Fruit fly (Drosophila melanogaster): Measurements from ENCODE around the gene obst-E.
A peak's percentile ranks its signal among the peaks of the same experiment; 100 is the strongest.

The obst-E gene

dm6 chr2L:5724521-5725023 lies 41.4 kb downstream of the obst-E start, which contains the start of gene CG11030 (continued):
- TF ChIP-seq Stat92E (GFP tag; optimal IDR thresholded peaks at IDR 0.05) (peak in 1 of 3 experiments; percentile 39), trem (tag; optimal IDR thresholded peaks at IDR 0.05) (peak; percentile 27), CG5245 (GFP tag; optimal IDR thresholded peaks at IDR 0.05) (no peak), pfk (GFP tag; optimal IDR thresholded peaks at IDR 0.05) (no peak), CG1832 (GFP tag; optimal IDR thresholded peaks at IDR 0.05) (no peak), dpn (GFP tag; optimal IDR thresholded peaks at IDR 0.05) (no peak), psq (GFP tag; optimal IDR thresholded peaks at IDR 0.05) (peak; percentile 48), CG12155 (GFP tag; optimal IDR thresholded peaks at IDR 0.05) (no peak), CG2129 (GFP tag; IDR thresholded peaks at IDR 0.05; ENCODE audit: partially characterized antibody) (peak; percentile 96), MESR4 (GFP tag; optimal IDR thresholded peaks at IDR 0.05) (peak; percentile 75), cg (GFP tag; optimal IDR thresholded peaks at IDR 0.05) (peak; percentile 53), Scr (GFP tag; IDR thresholded peaks at IDR 0.05; ENCODE audit: partially characterized antibody) (peak; percentile 99), CG18011 (GFP tag; optimal IDR thresholded peaks at IDR 0.05) (no peak), Xbp1 (GFP tag; optimal IDR thresholded peaks at IDR 0.05) (peak; percentile 21), knrl (GFP tag; IDR thresholded peaks at IDR 0.05; ENCODE audit: partially characterized antibody) (peak; percentile 98), Med (GFP tag) (peak; percentile 79), Sry-δ (GFP tag; optimal IDR thresholded peaks at IDR 0.05) (peak; percentile 92), CG17328 (GFP tag; IDR thresholded peaks at IDR 0.05) (0 out of 2 replicates have a peak, but pooled peaks have one; percentile 6), CG17802 (tag; optimal IDR thresholded peaks at IDR 0.05) (no peak), HmgZ (tag; optimal IDR thresholded peaks at IDR 0.05) (no peak), CG14014 (GFP tag; IDR thresholded peaks at IDR 0.05) (0 out of 2 replicates have a peak, but pooled peaks have one; percentile 13), CG42726 (GFP tag; IDR thresholded peaks at IDR 0.05; ENCODE audit: partially characterized antibody) (peak; percentile 100), Aef1 (GFP tag; IDR thresholded peaks at IDR 0.05) (0 out of 3 replicates have a peak, but pooled peaks have one; percentile 22), Ada2b (GFP tag; IDR thresholded peaks at IDR 0.05) (no peak), peb (GFP tag; IDR thresholded peaks at IDR 0.05) (0 out of 2 replicates have a peak, but pooled peaks have one; percentile 18), chm (GFP tag; IDR thresholded peaks at IDR 0.05) (peak; percentile 71), cwo (GFP tag; optimal IDR thresholded peaks at IDR 0.05) (no peak), CG16779 (GFP tag; IDR thresholded peaks at IDR 0.05) (no peak), pzg (GFP tag; optimal IDR thresholded peaks at IDR 0.05) (peak; percentile 79), CG34422 (GFP tag; IDR thresholded peaks at IDR 0.05) (peak; percentile 71; the same call in 2 of the 3 replicates), hb (GFP tag; IDR thresholded peaks at IDR 0.05; ENCODE audit: partially characterized antibody) (peak; percentile 100), al (GFP tag; IDR thresholded peaks at IDR 0.05) (peak; percentile 32; the same call in 1 of the 2 replicates), gsb-n (tag; optimal IDR thresholded peaks at IDR 0.05) (no peak), CG15514 (GFP tag; optimal IDR thresholded peaks at IDR 0.05) (peak; percentile 65), CG4328 (GFP tag; optimal IDR thresholded peaks at IDR 0.05) (peak; percentile 2), sens (GFP tag) (peak; percentile 81), YL-1 (GFP tag; optimal IDR thresholded peaks at IDR 0.05) (peak; percentile 29), CG34224 (GFP tag; IDR thresholded peaks at IDR 0.05; ENCODE audit: partially characterized antibody) (peak; percentile 98), slbo (GFP tag; IDR thresholded peaks at IDR 0.05) (peak; percentile 38; the same call in 1 of the 2 replicates), scrt (GFP tag; optimal IDR thresholded peaks at IDR 0.05) (no peak), CG18476 (GFP tag; optimal IDR thresholded peaks at IDR 0.05) (no peak), tna (GFP tag; IDR thresholded peaks at IDR 0.05; ENCODE audit: partially characterized antibody) (peak; percentile 98), CG8944 (GFP tag; optimal IDR thresholded peaks at IDR 0.05) (no peak), nmo (GFP tag; optimal IDR thresholded peaks at IDR 0.05) (peak; percentile 30), CG12659 (GFP tag; optimal IDR thresholded peaks at IDR 0.05) (peak; percentile 44), CG31441 (GFP tag; IDR thresholded peaks at IDR 0.05) (no peak; the same call in 1 of the 2 replicates), CG4617 (GFP tag; optimal IDR thresholded peaks at IDR 0.05; ENCODE audit: borderline replicate concordance) (peak; percentile 15), lilli (GFP tag; optimal IDR thresholded peaks at IDR 0.05) (peak; percentile 39)

All from whole organism, embryonic.